Fruit fly (Drosophila melanogaster) whole organism, adult: ENCODE measurements around the gene CG18170.

Source experiments
- CG11617 ChIP-seq: fragments of 200-800 bp; sonication (Bioruptor generic); optimal IDR thresholded peaks from 2 replicates; lab custom pipeline; 2017; ENCODE audit warnings: mild to moderate bottlenecking, missing biosample characterization, missing genetic modification reagents, missing genetic modification characterization
- CG12768 ChIP-seq: fragments of 200-800 bp; sonication (Bioruptor generic); optimal IDR thresholded peaks from 2 replicates; lab custom pipeline; 2017; ENCODE audit warnings: missing biosample characterization, missing genetic modification characterization, mild to moderate bottlenecking, moderate library complexity, missing genetic modification reagents
- CG14711 ChIP-seq: fragments of 200-800 bp; sonication (Bioruptor generic); optimal IDR thresholded peaks from 2 replicates; lab custom pipeline; 2018; ENCODE audit warnings: missing biosample characterization, mild to moderate bottlenecking, missing genetic modification characterization, moderate library complexity
- CG1620 ChIP-seq: fragments of 200-800 bp; sonication (Bioruptor generic); optimal IDR thresholded peaks from 2 replicates; lab custom pipeline; 2016; ENCODE audit warnings: missing biosample characterization, missing genetic modification characterization
- CG33017 ChIP-seq: fragments of 200-800 bp; sonication (Bioruptor generic); optimal IDR thresholded peaks from 2 replicates; lab custom pipeline; 2018; ENCODE audit warnings: missing biosample characterization, mild to moderate bottlenecking, missing genetic modification characterization, moderate library complexity
- CG5204 ChIP-seq: fragments of 200-800 bp; sonication (Bioruptor generic); optimal IDR thresholded peaks from 2 replicates; lab custom pipeline; 2016; ENCODE audit warnings: missing biosample characterization, missing genetic modification characterization
- CG7045 ChIP-seq: fragments of 200-800 bp; sonication (Bioruptor generic); optimal IDR thresholded peaks from 2 replicates; lab custom pipeline; 2017; ENCODE audit warnings: missing biosample characterization, mild to moderate bottlenecking, missing genetic modification characterization
- CG7101 ChIP-seq: fragments of 200-800 bp; sonication (Bioruptor generic); optimal IDR thresholded peaks from 2 replicates; lab custom pipeline; 2018; ENCODE audit warnings: missing biosample characterization, mild to moderate bottlenecking, missing genetic modification characterization, moderate library complexity
- Clk ChIP-seq: fragments of 200-800 bp; sonication (Bioruptor generic); optimal IDR thresholded peaks from 2 replicates; lab custom pipeline; 2017; ENCODE audit warnings: missing biosample characterization, missing genetic modification characterization
- Crg-1 ChIP-seq: fragments of 200-800 bp; sonication (Bioruptor generic); optimal IDR thresholded peaks from 2 replicates; lab custom pipeline; 2016; ENCODE audit warnings: missing biosample characterization, missing genetic modification characterization
- Hr96 ChIP-seq: fragments of 200-800 bp; sonication (Bioruptor generic); optimal IDR thresholded peaks from 2 replicates; lab custom pipeline; 2016; ENCODE audit warnings: missing biosample characterization, missing genetic modification characterization
- Mnt ChIP-seq: fragments of 200-800 bp; sonication (Bioruptor generic); optimal IDR thresholded peaks from 2 replicates; lab custom pipeline; 2016; ENCODE audit warnings: missing biosample characterization, mild to moderate bottlenecking, missing genetic modification characterization
- bab1 ChIP-seq: fragments of 200-800 bp; sonication (Bioruptor generic); optimal IDR thresholded peaks from 3 replicates; lab custom pipeline; 2019; ENCODE audit warnings: missing biosample characterization, mild to moderate bottlenecking, missing genetic modification characterization, moderate library complexity
- cic ChIP-seq: fragments of 200-800 bp; sonication (Bioruptor generic); optimal IDR thresholded peaks from 2 replicates; lab custom pipeline; 2017; ENCODE audit warnings: missing biosample characterization, mild to moderate bottlenecking, missing genetic modification characterization, moderate library complexity
- cnc ChIP-seq, 2 experiments: fragments of >200 bp; optimal IDR thresholded peaks; 2 replicates each; lab custom pipeline; 2017
- kay ChIP-seq: fragments of 200-800 bp; sonication (Bioruptor generic); peaks from one replicate; lab custom pipeline; 2016; ENCODE audit warnings: missing biosample characterization, missing genetic modification characterization, borderline replicate concordance
- ovo ChIP-seq: fragments of 200-800 bp; sonication (Bioruptor generic); optimal IDR thresholded peaks from 2 replicates; lab custom pipeline; 2016; ENCODE audit warnings: missing biosample characterization, missing genetic modification characterization
- pad ChIP-seq: fragments of 200-800 bp; sonication (Bioruptor generic); optimal IDR thresholded peaks from 3 replicates; lab custom pipeline; 2017; ENCODE audit warnings: missing biosample characterization, missing genetic modification characterization, mild to moderate bottlenecking, moderate library complexity, missing genetic modification reagents
- tj ChIP-seq: fragments of 200-800 bp; sonication (Bioruptor generic); optimal IDR thresholded peaks from 3 replicates; lab custom pipeline; 2017; ENCODE audit warnings: missing biosample characterization, mild to moderate bottlenecking, missing genetic modification characterization, moderate library complexity
- toe ChIP-seq: fragments of 200-800 bp; sonication (Bioruptor generic); optimal IDR thresholded peaks from 2 replicates; lab custom pipeline; 2016; ENCODE audit warnings: missing biosample characterization, missing genetic modification characterization

CG18170 gene

DNA sequence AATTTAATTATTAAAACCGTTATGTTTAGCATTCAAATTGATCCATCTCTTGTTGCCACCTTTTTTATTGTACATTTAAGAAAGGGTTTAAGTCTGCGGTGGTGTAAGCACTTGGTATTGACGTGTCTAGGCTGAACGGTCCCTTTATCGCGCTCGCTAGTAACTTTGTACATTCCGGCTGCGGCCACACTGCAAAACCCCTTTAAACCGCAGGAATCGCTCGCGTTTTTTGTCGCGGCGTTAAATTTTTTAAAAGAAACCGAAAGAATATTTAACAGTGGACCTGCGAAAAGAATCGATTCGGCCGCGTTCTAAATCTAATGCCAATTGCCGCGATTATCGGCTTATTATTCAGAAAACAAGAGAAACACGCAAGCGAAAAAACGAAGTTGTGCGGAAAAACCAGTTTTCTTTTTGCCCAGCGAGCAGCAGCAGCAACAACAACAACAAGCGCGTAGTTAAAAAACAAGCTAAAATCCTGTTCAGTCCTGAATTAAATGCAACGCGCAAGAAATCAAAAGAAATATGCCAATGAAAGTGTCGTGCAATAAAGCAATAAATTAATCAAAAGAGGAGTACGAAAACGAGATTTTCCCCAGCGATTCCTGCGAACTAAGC is 26.2 kb upstream of the CG18170 start, which contains the start of gene CG13917:
CG13917 (plus strand) TSS at position 211 of the 618 bp plus-strand sequence.
- TF ChIP-seq Clk (GFP tag; lab: Kevin White, UChicago) (no peak), CG1620 (GFP tag; lab: Kevin White, UChicago) (no peak), CG7045 (GFP tag; lab: Kevin White, UChicago) (no peak), pad (GFP tag; lab: Kevin White, UChicago) (peak; percentile 71), bab1 (GFP tag; lab: Kevin White, UChicago) (peak; percentile 65), cic (GFP tag; lab: Kevin White, UChicago) (no peak), tj (GFP tag; lab: Kevin White, UChicago) (peak; percentile 9), Hr96 (GFP tag; lab: Kevin White, UChicago) (no peak), kay (GFP tag; lab: Kevin White, UChicago) (no peak), CG14711 (no peak), CG5204 (GFP tag; lab: Kevin White, UChicago) (no peak), CG33017 (tag; lab: Kevin White, UChicago) (no peak), CG7101 (no peak)

DNA sequence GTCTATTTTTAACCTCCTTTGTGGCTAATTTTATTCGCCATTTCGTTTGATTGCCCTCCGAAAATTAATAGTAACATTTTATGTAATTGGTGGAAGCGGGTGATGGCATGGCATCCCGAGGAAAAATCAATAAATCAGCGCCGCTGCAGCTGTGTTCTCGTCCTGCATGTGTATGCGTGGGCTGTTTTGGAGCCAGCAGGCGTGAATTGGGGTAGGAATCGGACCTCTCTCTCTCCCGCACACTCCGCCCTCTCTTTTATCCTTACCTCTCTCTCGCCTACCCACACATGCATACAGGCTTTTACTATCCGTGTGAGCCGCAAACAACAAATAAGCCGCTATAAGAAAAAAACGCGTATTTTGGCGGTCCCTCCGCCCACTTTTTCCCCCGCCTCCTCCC is 25.4 kb upstream of the CG18170 start:
- no peak for TF ChIP-seq CG12768
- no peak for TF ChIP-seq CG7101
- no peak for TF ChIP-seq Clk (GFP tag; lab: Kevin White, UChicago)
- no peak for TF ChIP-seq ovo
- TF ChIP-seq pad (GFP tag; lab: Kevin White, UChicago) = peak; percentile 27

DNA sequence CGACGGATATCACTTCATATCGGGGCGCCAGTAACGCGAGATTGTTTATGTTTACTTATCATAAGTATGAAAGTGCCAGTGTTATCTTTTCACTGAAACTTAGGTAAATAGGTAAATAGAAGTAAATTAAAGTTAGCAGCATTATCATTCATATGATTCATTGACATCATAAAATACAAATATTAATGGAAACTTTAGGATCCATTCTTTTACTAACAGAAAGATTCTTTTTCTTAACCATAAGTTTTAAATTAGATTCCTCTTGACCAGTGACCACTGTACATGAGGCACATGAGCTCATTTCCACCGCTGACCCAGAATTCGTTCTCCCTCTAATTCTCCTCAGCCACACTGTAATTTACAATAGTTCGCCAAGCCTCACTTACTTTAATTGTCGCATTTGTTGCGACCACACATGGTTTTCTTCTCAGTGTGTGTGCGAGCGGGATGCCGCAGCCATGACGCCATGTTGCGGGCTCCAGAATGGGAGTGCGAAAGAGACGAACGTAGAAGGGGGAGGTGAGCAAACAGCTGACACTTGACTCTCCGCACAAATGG is 24.3 kb upstream of the CG18170 start:
- TF ChIP-seq pad (GFP tag; lab: Kevin White, UChicago) = peak; percentile 82
- TF ChIP-seq Clk (GFP tag; lab: Kevin White, UChicago) = no peak

DNA sequence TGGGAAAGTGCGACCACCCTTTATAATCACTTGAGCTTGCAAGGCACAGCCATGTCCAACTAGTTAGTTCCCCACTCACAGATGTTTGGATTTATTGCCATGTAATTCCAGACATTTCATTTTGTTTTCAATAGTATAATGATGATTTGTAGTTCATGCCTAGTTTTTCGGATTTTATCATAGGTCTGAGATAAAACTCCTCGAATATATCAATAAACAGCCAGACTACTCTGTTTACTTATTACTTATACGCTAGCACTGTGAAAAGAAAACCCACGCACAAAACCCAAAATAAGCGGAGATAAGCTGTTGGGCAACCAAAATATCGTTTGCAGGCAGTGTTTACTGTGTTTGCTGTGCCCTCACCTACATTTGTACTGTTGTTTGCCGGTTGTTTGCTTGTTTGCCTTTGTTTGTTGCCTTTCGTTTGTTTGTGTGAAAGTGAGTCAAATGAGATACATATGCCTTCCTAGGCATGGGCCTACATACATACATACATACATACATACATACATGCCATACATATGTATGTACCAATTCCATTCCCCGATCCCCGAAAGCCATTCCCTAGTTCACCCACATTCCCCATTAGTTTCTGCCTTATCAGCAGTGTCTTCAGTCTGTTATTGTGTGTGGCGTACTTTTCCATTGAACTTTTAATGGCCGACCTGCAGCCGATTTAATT is 23.4 kb upstream of the CG18170 start:
- TF ChIP-seq CG7045 (GFP tag; lab: Kevin White, UChicago) = no peak
- peak; percentile 87 for TF ChIP-seq tj (GFP tag; lab: Kevin White, UChicago)
- TF ChIP-seq CG7101 = peak; percentile 39
- TF ChIP-seq CG5204 (GFP tag; lab: Kevin White, UChicago) = no peak
- TF ChIP-seq CG11617 (GFP tag; lab: Kevin White, UChicago) = no peak
- no peak for TF ChIP-seq ovo
- TF ChIP-seq kay (GFP tag; lab: Kevin White, UChicago) = peak; percentile 72
- no peak for TF ChIP-seq Mnt
- TF ChIP-seq CG33017 (tag; lab: Kevin White, UChicago) = no peak
- peak; percentile 24 for TF ChIP-seq CG12768
- no peak for TF ChIP-seq CG1620 (GFP tag; lab: Kevin White, UChicago)
- peak; percentile 46 for TF ChIP-seq CG14711

DNA sequence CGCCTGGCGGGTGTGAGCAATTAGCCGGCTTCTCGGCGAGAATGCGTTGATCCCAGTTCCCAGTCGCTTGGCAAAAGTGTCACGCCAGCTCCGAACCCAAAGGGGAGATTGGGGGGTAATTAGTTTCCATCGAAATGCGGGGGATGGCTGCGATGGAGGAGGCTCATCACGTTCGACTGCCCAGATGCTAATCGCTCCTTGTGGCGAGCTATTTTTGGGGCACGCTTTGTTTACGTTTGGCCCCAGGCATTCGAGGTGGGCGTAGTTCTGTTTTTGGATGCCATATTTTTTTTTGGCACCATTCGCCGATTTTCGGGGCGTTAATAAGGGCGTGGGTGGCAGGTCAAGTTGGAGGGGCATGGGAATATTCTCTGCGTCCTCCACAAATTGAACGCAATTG is 22.6 kb upstream of the CG18170 start:
- TF ChIP-seq Crg-1 = no peak
- peak; percentile 25 for TF ChIP-seq kay (GFP tag; lab: Kevin White, UChicago)

DNA sequence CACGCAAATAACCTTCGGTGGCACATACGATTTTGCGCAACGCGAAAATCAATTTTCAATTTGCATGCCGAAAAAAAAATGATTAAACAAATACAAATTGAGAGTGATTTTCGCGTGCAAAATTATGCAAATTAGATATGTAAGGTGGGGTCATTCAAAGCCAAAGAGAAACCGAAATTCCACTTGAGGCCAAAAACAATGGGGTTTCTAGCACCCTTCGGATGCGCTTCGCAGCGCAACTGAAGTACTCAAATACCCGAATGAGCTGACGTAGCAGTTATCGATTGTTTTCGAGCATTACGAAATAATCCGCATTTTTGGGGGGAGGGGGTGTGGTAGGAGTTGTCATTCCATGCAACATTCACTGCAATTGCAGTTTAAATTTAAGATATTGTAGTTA is 21.9 kb upstream of the CG18170 start:
- TF ChIP-seq CG7045 (GFP tag; lab: Kevin White, UChicago) = no peak
- TF ChIP-seq toe (GFP tag; lab: Kevin White, UChicago) = no peak
- TF ChIP-seq ovo = no peak
- no peak for TF ChIP-seq CG7101
- TF ChIP-seq Mnt = no peak
- TF ChIP-seq tj (GFP tag; lab: Kevin White, UChicago) = peak; percentile 63
- TF ChIP-seq CG33017 (tag; lab: Kevin White, UChicago) = no peak

DNA sequence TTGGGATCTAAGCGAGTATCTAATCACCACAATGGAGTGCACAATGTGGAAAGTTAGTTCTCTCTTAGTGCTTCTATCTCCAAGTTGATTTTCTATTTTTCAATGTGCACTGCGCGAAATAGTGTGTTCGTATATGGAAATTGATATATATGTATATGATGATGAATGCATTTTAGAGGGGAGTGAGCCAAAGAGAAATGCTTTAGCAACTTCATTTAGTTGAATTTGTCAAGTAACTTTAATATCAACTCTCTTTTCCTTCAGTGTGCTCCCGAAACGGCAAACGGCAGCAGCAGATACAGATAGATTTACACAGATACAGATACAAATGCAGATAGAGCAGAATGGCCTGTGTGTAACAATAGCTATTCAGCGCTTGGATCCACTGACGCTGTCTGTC is 18.8 kb upstream of the CG18170 start:
- TF ChIP-seq CG7101 (peak; percentile 27), toe (GFP tag; lab: Kevin White, UChicago) (no peak), tj (GFP tag; lab: Kevin White, UChicago) (peak; percentile 23), cnc (optimal IDR thresholded peaks at IDR 0.05; lab: Kevin White, UChicago) (no peak), CG33017 (tag; lab: Kevin White, UChicago) (peak; percentile 35), CG11617 (GFP tag; lab: Kevin White, UChicago) (peak; percentile 58), ovo (no peak), CG1620 (GFP tag; lab: Kevin White, UChicago) (peak; percentile 17)
